Worm (Caenorhabditis elegans) whole organism, midembryonic: ENCODE results near the gene B0244.6.

ENCODE experiments used
- T22C8.4 ChIP-seq: fragments of 200-800 bp; sonication (Bioruptor generic); IDR thresholded peaks from 2 replicates; pipeline ENCODE4 v1.3.6; 2022; ENCODE audit warnings: missing genetic modification characterization, missing compliant biosample characterization
- cog-1 ChIP-seq: sonication (generic microtip); optimal IDR thresholded peaks from 2 replicates; lab custom pipeline; 2016; ENCODE audit warnings: missing genetic modification characterization, missing compliant biosample characterization
- flt-1 ChIP-seq: fragments of 200-800 bp; sonication (Bioruptor generic); IDR thresholded peaks from 2 replicates; pipeline ENCODE4 v1.3.6; 2022; ENCODE audit warnings: missing genetic modification characterization, missing compliant biosample characterization
- klf-2 ChIP-seq: fragments of 200-800 bp; sonication (Bioruptor generic); conservative IDR thresholded peaks from 2 replicates; pipeline ENCODE4 v1.3.6; 2022; ENCODE audit warnings: missing genetic modification reagents, missing genetic modification characterization, missing compliant biosample characterization
- med-1 ChIP-seq: sonication (generic microtip); optimal IDR thresholded peaks from 2 replicates; lab custom pipeline; 2017; ENCODE audit warnings: missing genetic modification characterization, mild to moderate bottlenecking, missing compliant biosample characterization, antibody characterized with exemption, missing genetic modification reagents; ENCODE audit not compliant: insufficient read depth
- ref-1 ChIP-seq: fragments of 200-800 bp; sonication (Bioruptor generic); conservative IDR thresholded peaks from 2 replicates; pipeline ENCODE4 v1.3.6; 2022; ENCODE audit warnings: missing genetic modification reagents, missing genetic modification characterization, missing compliant biosample characterization
- tab-1 ChIP-seq: fragments of 200-800 bp; sonication (Bioruptor generic); IDR thresholded peaks from 2 replicates; pipeline ENCODE4 v1.3.6; 2022; ENCODE audit warnings: missing genetic modification characterization, missing compliant biosample characterization
- ztf-23 ChIP-seq: fragments of 200-800 bp; sonication (Bioruptor generic); IDR thresholded peaks from 2 replicates; pipeline ENCODE4 v1.3.6; 2022; ENCODE audit warnings: missing genetic modification reagents, missing genetic modification characterization, missing compliant biosample characterization
- ztf-29 ChIP-seq: fragments of 200-800 bp; sonication (Bioruptor generic); IDR thresholded peaks from 2 replicates; pipeline ENCODE4 v1.3.6; 2022; ENCODE audit warnings: missing genetic modification reagents, missing genetic modification characterization, missing compliant biosample characterization

Gene B0244.6

ce11 chrIII:5705228-5705888, 32.5 kb upstream of the B0244.6 start, which contains the start of gene swp-1:
swp-1 (minus strand) TSS chrIII:5705525.
- no peak for TF ChIP-seq klf-2 (GFP tag; lab: Robert Waterston, UW)
- no peak for TF ChIP-seq T22C8.4
- TF ChIP-seq cog-1 (tag; lab: Kevin White, UChicago): no peak
- no peak for TF ChIP-seq flt-1 (GFP tag; lab: Robert Waterston, UW)
- no peak for TF ChIP-seq ztf-29 (GFP tag; lab: Robert Waterston, UW)
- TF ChIP-seq med-1 (GFP tag; lab: Kevin White, UChicago): no peak
- no peak for TF ChIP-seq ref-1 (GFP tag; lab: Robert Waterston, UW)
- no peak for TF ChIP-seq ztf-23
- TF ChIP-seq tab-1 (GFP tag; lab: Robert Waterston, UW): no peak

- TF ChIP-seq med-1 (GFP tag; lab: Kevin White, UChicago) (no peak), ztf-23 (no peak), ztf-29 (GFP tag; lab: Robert Waterston, UW) (no peak), ref-1 (GFP tag; lab: Robert Waterston, UW) (no peak), cog-1 (tag; lab: Kevin White, UChicago) (peak; percentile 54), flt-1 (GFP tag; lab: Robert Waterston, UW) (peak; percentile 66), T22C8.4 (peak; percentile 96), tab-1 (GFP tag; lab: Robert Waterston, UW) (no peak)
Observed at ce11 chrIII:5706077-5706627, 31.7 kb upstream of the B0244.6 start, which contains the start of gene rpl-23. rpl-23 (minus strand) TSS chrIII:5706127.

- no peak for TF ChIP-seq tab-1 (GFP tag; lab: Robert Waterston, UW)
- no peak for TF ChIP-seq med-1 (GFP tag; lab: Kevin White, UChicago)
- no peak for TF ChIP-seq ztf-29 (GFP tag; lab: Robert Waterston, UW)
Observed at ce11 chrIII:5707546-5707945, 30.3 kb upstream of the B0244.6 start.

DNA sequence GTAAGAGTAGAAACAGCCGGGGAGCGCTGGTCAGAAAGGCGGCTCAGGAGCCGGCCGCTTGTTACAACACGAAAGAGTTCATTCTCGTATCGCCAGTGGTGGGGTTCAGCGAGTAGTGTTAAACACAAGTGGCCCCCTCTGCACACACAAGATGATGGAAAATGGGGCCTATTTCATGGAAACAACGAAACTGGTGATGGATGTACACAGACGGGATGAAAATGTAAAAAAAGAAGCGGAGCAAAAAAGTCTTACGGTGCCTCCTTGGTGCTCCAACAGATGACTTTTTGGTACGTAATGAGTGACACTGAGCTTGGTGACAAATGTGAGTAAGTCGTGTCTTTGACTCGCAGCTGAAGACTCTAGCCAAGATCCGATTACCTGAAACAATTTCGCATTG, 29.8 kb upstream of the B0244.6 start:
- no peak for TF ChIP-seq ref-1 (GFP tag; lab: Robert Waterston, UW)
- TF ChIP-seq ztf-29 (GFP tag; lab: Robert Waterston, UW): no peak
- no peak for TF ChIP-seq med-1 (GFP tag; lab: Kevin White, UChicago)
- TF ChIP-seq klf-2 (GFP tag; lab: Robert Waterston, UW): no peak
- no peak for TF ChIP-seq flt-1 (GFP tag; lab: Robert Waterston, UW)
- TF ChIP-seq T22C8.4: no peak
- TF ChIP-seq tab-1 (GFP tag; lab: Robert Waterston, UW): no peak
- TF ChIP-seq cog-1 (tag; lab: Kevin White, UChicago): no peak
- TF ChIP-seq ztf-23: no peak

- TF ChIP-seq ztf-23 (no peak), cog-1 (tag; lab: Kevin White, UChicago) (no peak), flt-1 (GFP tag; lab: Robert Waterston, UW) (no peak), klf-2 (GFP tag; lab: Robert Waterston, UW) (no peak), T22C8.4 (no peak), med-1 (GFP tag; lab: Kevin White, UChicago) (no peak), ref-1 (GFP tag; lab: Robert Waterston, UW) (no peak), tab-1 (GFP tag; lab: Robert Waterston, UW) (no peak), ztf-29 (GFP tag; lab: Robert Waterston, UW) (no peak)
Observed at ce11 chrIII:5709224-5709623, 28.6 kb upstream of the B0244.6 start, which contains the start of gene hpo-28. hpo-28 (minus strand) TSS chrIII:5709324.

DNA sequence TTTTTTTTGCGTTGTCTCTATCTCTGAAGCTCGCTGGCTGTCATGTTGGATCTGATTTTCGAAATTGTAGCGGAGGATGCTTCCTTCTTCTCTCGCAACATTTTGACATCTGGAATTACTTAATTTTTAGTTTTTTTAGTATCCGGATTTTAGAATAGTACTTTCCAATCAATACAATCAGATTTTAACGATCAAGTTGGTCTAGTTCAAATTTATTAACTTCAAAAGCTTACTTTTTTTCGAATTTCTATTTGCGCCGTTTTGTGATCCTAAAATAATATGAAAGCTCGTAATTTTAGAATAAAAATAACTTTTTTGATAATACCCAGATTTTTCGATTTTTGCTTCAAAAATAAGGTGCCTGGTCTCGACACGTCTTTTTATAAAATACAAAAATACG, 27.8 kb upstream of the B0244.6 start, which contains the start of gene B0336.12:
Gene B0336.12 (minus strand): TSS at position 101 of the 400 bp plus-strand sequence.
- no peak for TF ChIP-seq T22C8.4
- no peak for TF ChIP-seq ztf-23
- no peak for TF ChIP-seq cog-1 (tag; lab: Kevin White, UChicago)
- TF ChIP-seq ref-1 (GFP tag; lab: Robert Waterston, UW): no peak
- TF ChIP-seq ztf-29 (GFP tag; lab: Robert Waterston, UW): no peak
- no peak for TF ChIP-seq flt-1 (GFP tag; lab: Robert Waterston, UW)
- no peak for TF ChIP-seq med-1 (GFP tag; lab: Kevin White, UChicago)
- no peak for TF ChIP-seq tab-1 (GFP tag; lab: Robert Waterston, UW)
- no peak for TF ChIP-seq klf-2 (GFP tag; lab: Robert Waterston, UW)

ce11 chrIII:5710676-5711075, 27.1 kb upstream of the B0244.6 start:
- TF ChIP-seq ztf-23 (no peak), cog-1 (tag; lab: Kevin White, UChicago) (no peak), flt-1 (GFP tag; lab: Robert Waterston, UW) (no peak), klf-2 (GFP tag; lab: Robert Waterston, UW) (no peak), T22C8.4 (no peak), med-1 (GFP tag; lab: Kevin White, UChicago) (no peak), tab-1 (GFP tag; lab: Robert Waterston, UW) (no peak), ztf-29 (GFP tag; lab: Robert Waterston, UW) (no peak), ref-1 (GFP tag; lab: Robert Waterston, UW) (no peak)

DNA sequence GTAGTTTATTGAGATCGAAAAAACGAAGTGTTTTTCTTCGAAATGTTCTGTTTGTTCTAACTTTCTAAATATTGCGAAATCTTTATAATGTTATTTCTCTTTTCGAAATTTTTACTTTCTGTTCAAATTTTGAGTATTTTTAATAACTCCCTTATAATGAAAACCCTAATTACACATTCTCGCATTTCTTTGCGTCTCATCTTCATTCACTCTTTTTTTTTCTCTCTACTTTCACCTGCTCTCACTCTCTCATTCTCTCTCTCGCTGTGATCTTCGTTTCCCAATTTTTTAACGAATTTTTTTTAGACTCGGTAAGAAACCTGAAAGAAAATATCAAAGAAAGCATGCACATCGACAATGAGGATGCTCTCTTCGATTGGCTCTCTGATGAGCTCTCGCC, 26.6 kb upstream of the B0244.6 start, which contains the start of gene rbm-26:
Gene rbm-26 (plus strand): TSS at position 301 of the 400 bp plus-strand sequence.
- TF ChIP-seq med-1 (GFP tag; lab: Kevin White, UChicago) (no peak), ztf-29 (GFP tag; lab: Robert Waterston, UW) (no peak), klf-2 (GFP tag; lab: Robert Waterston, UW) (no peak), flt-1 (GFP tag; lab: Robert Waterston, UW) (no peak), ref-1 (GFP tag; lab: Robert Waterston, UW) (no peak), T22C8.4 (no peak), cog-1 (tag; lab: Kevin White, UChicago) (no peak), ztf-23 (no peak), tab-1 (GFP tag; lab: Robert Waterston, UW) (no peak)
